Fruit fly (Drosophila melanogaster) S2 (cell line): Measurements from ENCODE around the gene CG5506.

Experiments used
- CG8478 ChIP-seq: fragments of >200 bp; optimal IDR thresholded peaks from 2 replicates; lab custom pipeline; 2018
- CTCF ChIP-seq, 2 experiments: fragments of >200 bp; optimal IDR thresholded peaks; 2 replicates each; lab custom pipeline; 2018

DNA sequence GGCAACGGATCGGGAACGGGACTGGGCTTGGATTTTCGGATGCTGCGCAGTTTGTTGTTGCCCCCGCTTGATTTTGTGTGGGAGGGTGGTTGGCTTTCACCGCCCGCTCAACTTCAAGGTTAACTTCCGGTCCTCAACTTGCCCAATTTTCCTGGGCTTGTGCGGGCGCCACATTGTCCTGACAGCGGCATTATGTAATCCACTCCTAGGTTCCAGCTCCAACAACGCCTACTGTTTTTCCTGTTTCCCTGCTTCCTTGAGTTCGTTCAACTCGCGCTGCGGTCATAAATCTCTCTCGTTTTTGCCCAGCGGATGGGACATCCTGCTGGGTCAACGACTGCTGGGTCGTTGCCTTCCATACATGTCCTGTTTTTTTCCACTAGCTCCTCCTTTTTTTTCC is 47.7 kb upstream of the CG5506 start:
- TF ChIP-seq CG8478 (no peak), CTCF (optimal IDR thresholded peaks at IDR 0.05; lab: Kevin White, UChicago) (no peak)
